Worm (Caenorhabditis elegans): ENCODE results near the gene D2062.13.
A peak's percentile ranks its signal among the peaks of the same experiment; 100 is the strongest.
"Not testable (repeated sequence)": the region's sequence is repeated elsewhere in the genome, so short reads cannot be mapped to it uniquely, and the experiment has no call there.

The D2062.13 gene

DNA sequence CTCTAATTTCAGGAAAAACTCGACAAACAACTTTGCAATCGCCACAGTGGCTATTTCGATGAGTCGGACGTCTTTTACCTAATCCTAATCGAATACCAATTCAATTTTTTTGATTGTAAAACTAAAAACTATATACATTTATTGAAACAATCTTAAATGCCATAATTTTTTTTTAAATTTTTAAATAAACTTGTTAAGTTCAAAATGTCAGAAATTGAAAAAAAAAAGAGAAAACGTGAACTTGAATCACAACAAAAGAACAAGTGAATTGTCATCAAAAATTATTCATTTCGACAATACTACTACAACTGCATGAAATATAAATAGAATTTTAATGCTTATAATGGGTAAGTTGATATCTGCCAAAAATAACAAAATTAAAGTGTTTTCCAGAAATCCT, at the start of gene D2062.13:
TSS of gene D2062.13 (plus strand) at position 301 of the 400 bp plus-strand sequence.
- not testable (repeated sequence) for TF ChIP-seq skn-1, fkh-2, fos-1 (tag; optimal IDR thresholded peaks at IDR 0.05)

DNA sequence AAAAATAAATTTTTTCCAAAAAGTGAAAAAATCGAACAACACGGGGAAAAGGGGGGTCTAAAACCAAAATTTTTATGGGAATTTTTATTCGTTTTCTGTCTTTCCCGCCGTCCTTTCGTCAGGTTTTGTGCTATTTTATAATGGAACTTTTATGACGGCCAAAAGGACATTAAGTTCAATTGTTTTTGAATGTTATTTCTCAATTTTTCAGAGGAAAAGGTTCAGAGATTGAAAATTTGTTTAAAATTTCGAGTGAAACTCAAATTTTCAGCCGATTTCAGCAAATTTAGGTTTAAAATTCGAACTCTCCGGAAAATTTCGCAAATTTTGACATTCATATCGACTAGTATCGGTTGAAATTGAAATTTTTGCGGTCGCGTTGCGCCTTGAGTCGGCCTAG, 48.4 kb upstream of the D2062.13 start, which contains the start of gene nep-18:
TSS of gene nep-18 (minus strand) at position 101 of the 400 bp plus-strand sequence.
- TF ChIP-seq ceh-82 (tag; optimal IDR thresholded peaks at IDR 0.05) (no peak), nhr-12 (tag; optimal IDR thresholded peaks at IDR 0.05) (no peak), mml-1 (tag; optimal IDR thresholded peaks at IDR 0.05) (no peak), pqm-1 (tag; optimal IDR thresholded peaks at IDR 0.05) (no peak)

DNA sequence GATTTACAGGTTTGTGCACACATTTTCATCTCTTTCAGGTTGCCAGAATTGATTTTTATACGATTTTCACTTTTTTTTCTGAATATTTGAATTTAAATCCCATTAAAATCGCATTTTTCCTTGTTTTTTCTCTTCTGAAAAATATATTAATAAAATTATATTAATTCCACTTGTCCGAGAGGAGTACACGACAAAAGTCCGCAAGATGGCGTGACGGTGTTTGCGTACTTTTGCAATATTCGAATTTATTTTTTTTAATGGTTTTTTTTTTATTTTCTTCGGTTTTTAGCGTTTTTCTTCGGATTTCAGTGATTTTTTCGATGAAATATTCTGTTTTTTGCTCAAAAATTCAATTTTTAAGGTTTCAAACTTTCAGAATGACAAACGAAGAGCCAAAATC, 47.5 kb upstream of the D2062.13 start, which contains the start of gene usp-39:
TSS of gene usp-39 (plus strand) at position 377 of the 400 bp plus-strand sequence.
- TF ChIP-seq lsy-12 (tag; optimal IDR thresholded peaks at IDR 0.05) (no peak), nhr-237 (tag; optimal IDR thresholded peaks at IDR 0.05) (no peak), ceh-82 (tag; optimal IDR thresholded peaks at IDR 0.05) (peak; percentile 45), ztf-4 (tag; optimal IDR thresholded peaks at IDR 0.05) (no peak), ceh-16 (tag; optimal IDR thresholded peaks at IDR 0.05) (no peak), nhr-77 (tag; optimal IDR thresholded peaks at IDR 0.05) (no peak), mdl-1 (tag; optimal IDR thresholded peaks at IDR 0.05) (no peak), tbx-2 (tag; optimal IDR thresholded peaks at IDR 0.05) (no peak), nhr-23 (tag; optimal IDR thresholded peaks at IDR 0.05) (peak; percentile 88), nhr-67 (tag; optimal IDR thresholded peaks at IDR 0.05) (no peak), nhr-76 (tag; optimal IDR thresholded peaks at IDR 0.05) (no peak), unc-39 (tag; optimal IDR thresholded peaks at IDR 0.05) (no peak), nhr-12 (tag; optimal IDR thresholded peaks at IDR 0.05) (no peak), fos-1 (tag; optimal IDR thresholded peaks at IDR 0.05) (no peak), nfya-1 (tag; optimal IDR thresholded peaks at IDR 0.05; ENCODE audit: insufficient read depth) (peak; percentile 75), ceh-28 (tag; optimal IDR thresholded peaks at IDR 0.05) (peak; percentile 53), sea-2 (GFP tag; optimal IDR thresholded peaks at IDR 0.05) (no peak), aly-2 (tag; optimal IDR thresholded peaks at IDR 0.05) (no peak), unc-62 (GFP tag; optimal IDR thresholded peaks at IDR 0.05) (peak; percentile 12), nhr-28 (tag; optimal IDR thresholded peaks at IDR 0.05) (no peak), nhr-43 (tag; optimal IDR thresholded peaks at IDR 0.05; ENCODE audit: poor library complexity, severe bottlenecking) (no peak), ceh-9 (tag; optimal IDR thresholded peaks at IDR 0.05) (no peak), ama-1 (optimal IDR thresholded peaks at IDR 0.05) (no peak), jun-1 (tag; optimal IDR thresholded peaks at IDR 0.05) (peak; percentile 45), pha-4 (tag; optimal IDR thresholded peaks at IDR 0.05) (peak; percentile 85), mml-1 (tag; optimal IDR thresholded peaks at IDR 0.05) (no peak), snpc-4 (tag; optimal IDR thresholded peaks at IDR 0.05) (peak; percentile 83), egl-27 (tag; optimal IDR thresholded peaks at IDR 0.05) (no peak), fkh-2 (tag; optimal IDR thresholded peaks at IDR 0.05) (no peak), R02D3.7 (tag; optimal IDR thresholded peaks at IDR 0.05) (peak; percentile 69), elt-2 (tag; optimal IDR thresholded peaks at IDR 0.05) (peak; percentile 55), fkh-10 (GFP tag; optimal IDR thresholded peaks at IDR 0.05) (peak; percentile 53), ZK546.5 (tag; optimal IDR thresholded peaks at IDR 0.05) (no peak), nhr-11 (tag; optimal IDR thresholded peaks at IDR 0.05) (no peak), nhr-25 (tag; optimal IDR thresholded peaks at IDR 0.05) (no peak), egl-5 (tag; optimal IDR thresholded peaks at IDR 0.05) (peak; percentile 84), hmg-11 (tag; optimal IDR thresholded peaks at IDR 0.05) (peak; percentile 88), lin-15B (tag; optimal IDR thresholded peaks at IDR 0.05) (peak; percentile 89), lin-39 (tag; optimal IDR thresholded peaks at IDR 0.05) (peak; percentile 6), elt-3 (tag; optimal IDR thresholded peaks at IDR 0.05) (no peak), zag-1 (tag; optimal IDR thresholded peaks at IDR 0.05) (no peak), pqm-1 (tag; optimal IDR thresholded peaks at IDR 0.05) (peak; percentile 5), skn-1 (tag; optimal IDR thresholded peaks at IDR 0.05) (peak; percentile 0)

All from whole organism, L3 larva.